Fruit fly (Drosophila melanogaster): ENCODE measurements around the gene hth.

The hth gene

dm6 chr3R:10688835-10689234 lies 49.5 kb upstream of the hth start (continued):
- TF ChIP-seq nom (GFP tag; optimal IDR thresholded peaks at IDR 0.05) (no peak), bowl (GFP tag; IDR thresholded peaks at IDR 0.05) (no peak), dpn (GFP tag; optimal IDR thresholded peaks at IDR 0.05) (peak; percentile 17 to 28), CG14441 (GFP tag; IDR thresholded peaks at IDR 0.05) (peak; percentile 53), PHDP (tag; optimal IDR thresholded peaks at IDR 0.05) (peak; percentile 60), abd-A (tag; optimal IDR thresholded peaks at IDR 0.05) (no peak), danr (GFP tag; IDR thresholded peaks at IDR 0.05) (no peak), Chrac-16 (GFP tag; optimal IDR thresholded peaks at IDR 0.05) (peak; percentile 18), wor (GFP tag; IDR thresholded peaks at IDR 0.05) (no peak), schlank (tag; optimal IDR thresholded peaks at IDR 0.05) (no peak), CG15479 (GFP tag; optimal IDR thresholded peaks at IDR 0.05) (no peak), CG1647 (GFP tag; optimal IDR thresholded peaks at IDR 0.05) (peak; percentile 3), tgo (GFP tag; IDR thresholded peaks at IDR 0.05) (peak; percentile 63; the same call in 2 of the 3 replicates), Spps (tag; optimal IDR thresholded peaks at IDR 0.05) (no peak), bab2 (GFP tag; optimal IDR thresholded peaks at IDR 0.05) (peak; percentile 4), chinmo (GFP tag; IDR thresholded peaks at IDR 0.05; ENCODE audit: partially characterized antibody) (no peak), CG6765 (GFP tag; optimal IDR thresholded peaks at IDR 0.05) (no peak), Sox100B (GFP tag; optimal IDR thresholded peaks at IDR 0.05) (no peak), pan (optimal IDR thresholded peaks at IDR 0.05) (no peak), pan (GFP tag; optimal IDR thresholded peaks at IDR 0.05 in 1 of 2, IDR thresholded peaks at IDR 0.05 in 1 of 2) (peak in 1 of 2 experiments; percentile 56), HmgZ (tag; optimal IDR thresholded peaks at IDR 0.05) (peak; percentile 28), gce (GFP tag; IDR thresholded peaks at IDR 0.05) (peak; percentile 60; the same call in 1 of the 3 replicates), esg (GFP tag; conservative IDR thresholded peaks at IDR 0.05) (peak; percentile 35; the same call in 1 of the 2 replicates), CG16779 (GFP tag; IDR thresholded peaks at IDR 0.05) (no peak), CG17568 (GFP tag; optimal IDR thresholded peaks at IDR 0.05) (no peak), Ets97D (GFP tag; optimal IDR thresholded peaks at IDR 0.05) (no peak), CG13894 (tag; optimal IDR thresholded peaks at IDR 0.05) (peak; percentile 40), pros (GFP tag; optimal IDR thresholded peaks at IDR 0.05) (no peak), ash1 (GFP tag; optimal IDR thresholded peaks at IDR 0.05) (no peak), scrt (GFP tag; optimal IDR thresholded peaks at IDR 0.05) (peak; percentile 52), Mrtf (GFP tag; IDR thresholded peaks at IDR 0.05) (peak; percentile 42; the same call in 1 of the 3 replicates), CG11247 (GFP tag; IDR thresholded peaks at IDR 0.05) (0 out of 2 replicates have a peak, but pooled peaks have one; percentile 5), CG17912 (GFP tag; optimal IDR thresholded peaks at IDR 0.05) (no peak), CG2889 (GFP tag; IDR thresholded peaks at IDR 0.05) (no peak), H2.0 (GFP tag; IDR thresholded peaks at IDR 0.05) (no peak), CG2116 (GFP tag; optimal IDR thresholded peaks at IDR 0.05) (no peak), Fer3 (tag; optimal IDR thresholded peaks at IDR 0.05) (peak; percentile 72), prd (optimal IDR thresholded peaks at IDR 0.05) (no peak), prd (GFP tag; IDR thresholded peaks at IDR 0.05) (peak; percentile 67; the same call in 2 of the 3 replicates), CG1529 (GFP tag; optimal IDR thresholded peaks at IDR 0.05) (no peak), ranshi (GFP tag; IDR thresholded peaks at IDR 0.05) (peak; percentile 59), klu (GFP tag; IDR thresholded peaks at IDR 0.05) (0 out of 2 replicates have a peak, but pooled peaks have one; percentile 11), btn (GFP tag; optimal IDR thresholded peaks at IDR 0.05) (no peak), fru (optimal IDR thresholded peaks at IDR 0.05) (no peak), CG15269 (tag; optimal IDR thresholded peaks at IDR 0.05) (peak; percentile 65), CG1233 (GFP tag; optimal IDR thresholded peaks at IDR 0.05) (peak; percentile 33), unpg (GFP tag; optimal IDR thresholded peaks at IDR 0.05) (peak; percentile 62), Hand (GFP tag; optimal IDR thresholded peaks at IDR 0.05) (no peak), lov (optimal IDR thresholded peaks at IDR 0.05) (no peak), lov (GFP tag; IDR thresholded peaks at IDR 0.05) (0 out of 3 replicates have a peak, but pooled peaks have one; percentile 43), CG10267 (tag; optimal IDR thresholded peaks at IDR 0.05) (peak; percentile 40), CG31224 (GFP tag; IDR thresholded peaks at IDR 0.05) (peak; percentile 66)

Measured in whole organism, embryonic.